Worm (Caenorhabditis elegans) whole organism, late embryonic: ENCODE results near the gene B0495.9.

ENCODE experiments used
- ama-1 ChIP-seq: fragments of 150-350 bp; optimal IDR thresholded peaks from 2 replicates; lab custom pipeline; 2014
- fkh-10 ChIP-seq: fragments of 150-350 bp; optimal IDR thresholded peaks from 2 replicates; lab custom pipeline; 2014; ENCODE audit warnings: missing biosample characterization, missing genetic modification reagents, missing genetic modification characterization
- hlh-15 ChIP-seq: sonication (generic microtip); optimal IDR thresholded peaks from 2 replicates; lab custom pipeline; 2016; ENCODE audit warnings: missing genetic modification characterization, missing compliant biosample characterization
- nfya-1 ChIP-seq: sonication (generic microtip); optimal IDR thresholded peaks from 2 replicates; lab custom pipeline; 2017; ENCODE audit warnings: missing genetic modification characterization, mild to moderate bottlenecking, missing compliant biosample characterization, antibody characterized with exemption, moderate library complexity
- pha-2 ChIP-seq: sonication (generic microtip); optimal IDR thresholded peaks from 2 replicates; lab custom pipeline; 2017; ENCODE audit warnings: mild to moderate bottlenecking, missing genetic modification characterization, missing compliant biosample characterization
- pha-4 ChIP-seq: fragments of 150-350 bp; optimal IDR thresholded peaks from 2 replicates; lab custom pipeline; 2018; ENCODE audit warnings: missing biosample characterization, missing genetic modification reagents, missing genetic modification characterization
- rnt-1 ChIP-seq: sonication (generic microtip); optimal IDR thresholded peaks from 2 replicates; lab custom pipeline; 2016; ENCODE audit warnings: missing genetic modification characterization, missing compliant biosample characterization
- unc-55 ChIP-seq: sonication (generic microtip); optimal IDR thresholded peaks from 2 replicates; lab custom pipeline; 2017; ENCODE audit warnings: missing biosample characterization, missing genetic modification reagents, missing genetic modification characterization

DNA sequence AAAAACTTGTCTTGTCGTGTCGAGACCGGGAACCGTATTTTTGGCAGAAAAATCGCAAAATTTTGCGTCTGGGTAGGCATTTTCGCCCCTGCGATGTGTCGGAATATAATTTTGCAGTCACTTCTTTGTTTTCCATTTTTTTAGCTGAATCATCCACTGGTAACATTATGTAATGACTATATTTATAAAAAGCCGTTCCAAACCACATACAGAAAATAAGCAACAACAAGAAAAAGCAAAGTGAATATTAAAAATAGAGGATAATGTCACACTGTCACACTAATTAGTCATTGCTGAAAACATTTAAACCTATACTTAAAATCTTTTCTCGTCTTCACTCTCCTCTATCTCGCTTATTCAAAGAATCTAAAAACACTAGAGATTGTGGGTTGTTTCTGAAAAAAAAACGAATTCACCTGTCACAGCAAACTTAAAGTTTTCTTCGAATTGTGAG lies 818 bp upstream of the B0495.9 start, which contains the start of gene sre-1:
- TF ChIP-seq unc-55 (GFP tag; lab: Kevin White, UChicago) (no peak), rnt-1 (tag; lab: Kevin White, UChicago) (no peak), pha-2 (tag; lab: Kevin White, UChicago) (no peak), pha-4 (tag; lab: Kevin White, UChicago) (no peak), fkh-10 (GFP tag; lab: Kevin White, UChicago) (no peak), nfya-1 (no peak), hlh-15 (tag; lab: Kevin White, UChicago) (no peak), ama-1 (no peak)
